Worm (Caenorhabditis elegans): Measurements from ENCODE around the gene oma-1.

ce11 chrIV:8869624-8870023, 19.2 kb upstream of the oma-1 start, which contains the start of gene npp-23:
- TF ChIP-seq R02D3.7 (tag; optimal IDR thresholded peaks at IDR 0.05) (no peak), F37D6.2 (tag; optimal IDR thresholded peaks at IDR 0.05) (no peak), aly-2 (tag; optimal IDR thresholded peaks at IDR 0.05) (no peak), spr-3 (GFP tag; optimal IDR thresholded peaks at IDR 0.05) (no peak), nhr-6 (tag; optimal IDR thresholded peaks at IDR 0.05) (no peak), dve-1 (tag; optimal IDR thresholded peaks at IDR 0.05; ENCODE audit: insufficient read depth) (no peak), mep-1 (tag; optimal IDR thresholded peaks at IDR 0.05) (no peak), pqm-1 (tag; optimal IDR thresholded peaks at IDR 0.05) (no peak), daf-16 (GFP tag; optimal IDR thresholded peaks at IDR 0.05) (no peak), daf-16 (tag; optimal IDR thresholded peaks at IDR 0.05) (no peak), unc-130 (GFP tag; optimal IDR thresholded peaks at IDR 0.05) (no peak), nhr-42 (GFP tag; IDR thresholded peaks at IDR 0.05) (no peak), ama-1 (optimal IDR thresholded peaks at IDR 0.05) (no peak)
